Fruit fly (Drosophila melanogaster): ENCODE results near the gene mtgo.

The mtgo gene

dm6 chr2L:16601515-16602026 is 56.8 kb downstream of the mtgo start:
- TF ChIP-seq Hnf4 (GFP tag; optimal IDR thresholded peaks at IDR 0.05) (peak; percentile 83), ey (GFP tag; optimal IDR thresholded peaks at IDR 0.05) (no peak), jim (GFP tag; optimal IDR thresholded peaks at IDR 0.05) (peak; percentile 98), CG32264 (GFP tag; optimal IDR thresholded peaks at IDR 0.05) (peak; percentile 76), Rel (GFP tag; optimal IDR thresholded peaks at IDR 0.05) (peak; percentile 94), Rel (tag; optimal IDR thresholded peaks at IDR 0.05) (peak; percentile 29), N (GFP tag; optimal IDR thresholded peaks at IDR 0.05) (no peak), Hr83 (GFP tag; optimal IDR thresholded peaks at IDR 0.05; ENCODE audit: poor library complexity, severe bottlenecking) (peak; percentile 0), sage (GFP tag; optimal IDR thresholded peaks at IDR 0.05) (peak; percentile 80), brk (GFP tag; optimal IDR thresholded peaks at IDR 0.05) (peak; percentile 81), Sp1 (GFP tag; optimal IDR thresholded peaks at IDR 0.05) (peak; percentile 91), Jra (GFP tag; optimal IDR thresholded peaks at IDR 0.05) (peak; percentile 80), Dfd (GFP tag; optimal IDR thresholded peaks at IDR 0.05) (no peak), dl (GFP tag; optimal IDR thresholded peaks at IDR 0.05; ENCODE audit: insufficient read depth in 1 of 2, partially characterized antibody in 2 of 2) (no peak), usp (GFP tag; optimal IDR thresholded peaks at IDR 0.05) (no peak), Myc (optimal IDR thresholded peaks at IDR 0.05) (no peak), Dif (GFP tag; optimal IDR thresholded peaks at IDR 0.05; ENCODE audit: partially characterized antibody) (peak; percentile 49), br (GFP tag; optimal IDR thresholded peaks at IDR 0.05) (peak; percentile 78), lola (GFP tag; optimal IDR thresholded peaks at IDR 0.05) (no peak), CG9705 (GFP tag; optimal IDR thresholded peaks at IDR 0.05) (peak; percentile 42), OdsH (GFP tag; optimal IDR thresholded peaks at IDR 0.05) (peak; percentile 34), rgr (GFP tag; optimal IDR thresholded peaks at IDR 0.05) (peak; percentile 37), Abd-B (GFP tag; optimal IDR thresholded peaks at IDR 0.05) (no peak), psq (GFP tag; optimal IDR thresholded peaks at IDR 0.05) (peak; percentile 39), Hr78 (GFP tag; optimal IDR thresholded peaks at IDR 0.05) (no peak), woc (GFP tag; optimal IDR thresholded peaks at IDR 0.05) (peak; percentile 12), GATAd (GFP tag; optimal IDR thresholded peaks at IDR 0.05) (no peak), fru (GFP tag; optimal IDR thresholded peaks at IDR 0.05) (peak; percentile 90), sv (GFP tag; optimal IDR thresholded peaks at IDR 0.05) (no peak), tai (GFP tag; optimal IDR thresholded peaks at IDR 0.05) (peak; percentile 30), foxo (GFP tag; optimal IDR thresholded peaks at IDR 0.05) (peak in 1 of 2 experiments; percentile 81), Vsx2 (GFP tag; optimal IDR thresholded peaks at IDR 0.05; ENCODE audit: partially characterized antibody) (peak; percentile 40), Mio (GFP tag; optimal IDR thresholded peaks at IDR 0.05) (peak; percentile 50), CrebA (GFP tag; optimal IDR thresholded peaks at IDR 0.05; ENCODE audit: borderline replicate concordance) (peak; percentile 96), h (GFP tag; optimal IDR thresholded peaks at IDR 0.05) (peak; percentile 32), HLH106 (tag; optimal IDR thresholded peaks at IDR 0.05) (peak; percentile 35), dmrt93B (GFP tag; optimal IDR thresholded peaks at IDR 0.05) (peak; percentile 5), pan (optimal IDR thresholded peaks at IDR 0.05) (no peak), dsf (GFP tag; optimal IDR thresholded peaks at IDR 0.05; ENCODE audit: borderline replicate concordance) (no peak)

- TF ChIP-seq tai (GFP tag; optimal IDR thresholded peaks at IDR 0.05) (no peak), psq (GFP tag; optimal IDR thresholded peaks at IDR 0.05) (peak; percentile 46), dl (GFP tag; optimal IDR thresholded peaks at IDR 0.05; ENCODE audit: insufficient read depth in 1 of 2, partially characterized antibody in 2 of 2) (no peak), rgr (GFP tag; optimal IDR thresholded peaks at IDR 0.05) (peak; percentile 13)
Measured at dm6 chr2L:16602305-16602704, 57.5 kb downstream of the mtgo start.

Data from whole organism, wandering third instar larva.